Worm (Caenorhabditis elegans): ENCODE results near the gene cki-2.

DNA sequence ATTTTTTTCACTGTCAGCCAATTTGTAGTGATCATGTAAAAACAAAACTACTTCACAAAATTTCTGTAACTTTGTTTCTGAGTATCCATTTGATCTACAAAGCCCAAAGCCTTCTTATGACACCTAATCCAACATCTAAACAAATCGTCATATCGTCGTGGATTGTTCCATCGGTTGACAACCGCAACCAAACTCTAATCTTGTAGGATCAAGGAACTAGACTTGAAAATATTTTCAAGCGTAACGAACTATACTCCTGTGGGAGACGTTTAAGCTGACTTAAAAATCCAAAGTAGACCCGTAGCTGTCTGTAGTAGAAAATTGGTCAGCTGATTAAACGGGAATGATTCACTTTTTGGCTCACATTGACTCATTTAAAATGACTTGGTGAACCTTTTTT is 13.3 kb downstream of the cki-2 start:
- TF ChIP-seq ama-1 (optimal IDR thresholded peaks at IDR 0.05) (no peak), aly-1 (tag; optimal IDR thresholded peaks at IDR 0.05) (no peak), scrt-1 (GFP tag; IDR thresholded peaks at IDR 0.05) (no peak), hmg-4 (GFP tag; optimal IDR thresholded peaks at IDR 0.05) (no peak), hmbx-1 (tag; optimal IDR thresholded peaks at IDR 0.05) (no peak), B0310.2 (tag; optimal IDR thresholded peaks at IDR 0.05) (no peak), tbx-11 (GFP tag; IDR thresholded peaks at IDR 0.05) (no peak), pes-1 (GFP tag; IDR thresholded peaks at IDR 0.05) (no peak), ceh-36 (tag; optimal IDR thresholded peaks at IDR 0.05) (no peak), ceh-13 (GFP tag; optimal IDR thresholded peaks at IDR 0.05) (no peak), tra-4 (tag; optimal IDR thresholded peaks at IDR 0.05) (no peak), sea-1 (GFP tag; conservative IDR thresholded peaks at IDR 0.05) (no peak), flt-1 (GFP tag; IDR thresholded peaks at IDR 0.05) (no peak), tbx-37 (GFP tag; conservative IDR thresholded peaks at IDR 0.05) (no peak)
